Worm (Caenorhabditis elegans) whole organism, midembryonic: ENCODE data around the gene Y7A5A.2.

Source experiments
- klf-2 ChIP-seq: fragments of 200-800 bp; sonication (Bioruptor generic); conservative IDR thresholded peaks from 2 replicates; pipeline ENCODE4 v1.3.6; 2022; ENCODE audit warnings: missing genetic modification reagents, missing genetic modification characterization, missing compliant biosample characterization
- ztf-23 ChIP-seq: fragments of 200-800 bp; sonication (Bioruptor generic); IDR thresholded peaks from 2 replicates; pipeline ENCODE4 v1.3.6; 2022; ENCODE audit warnings: missing genetic modification reagents, missing genetic modification characterization, missing compliant biosample characterization

DNA sequence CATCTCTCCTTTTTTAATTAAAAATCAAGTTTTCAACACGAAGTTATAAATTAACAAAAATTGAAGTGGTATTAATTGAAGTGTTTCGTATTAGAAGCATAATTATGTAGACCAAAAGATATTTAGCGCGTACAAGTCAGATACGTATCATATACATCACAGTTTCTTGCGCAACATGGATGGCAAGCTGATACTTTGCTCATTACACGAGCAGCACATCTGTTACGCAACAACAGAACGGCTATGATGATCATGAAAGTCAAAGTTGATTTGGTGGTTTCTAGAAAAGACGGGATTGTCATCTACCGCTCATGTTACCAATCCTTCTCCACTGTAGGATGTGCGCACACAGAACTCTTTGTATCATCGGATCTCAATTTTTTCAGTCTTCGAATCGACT lies 42.0 kb upstream of the Y7A5A.2 start:
- no peak for TF ChIP-seq ztf-23 (GFP tag; lab: Robert Waterston, UW)
- TF ChIP-seq klf-2 (GFP tag; lab: Robert Waterston, UW): no peak
